Fruit fly (Drosophila melanogaster) whole organism, prepupa: Measurements from ENCODE around the gene Coq2.

Experiments used
- CG8319 ChIP-seq: fragments of 200-800 bp; sonication (Bioruptor generic); optimal IDR thresholded peaks from 3 replicates; lab custom pipeline; 2016; ENCODE audit warnings: missing biosample characterization, missing genetic modification characterization
- Ets21C ChIP-seq: fragments of 200-800 bp; sonication (Bioruptor generic); optimal IDR thresholded peaks from 3 replicates; lab custom pipeline; 2016; ENCODE audit warnings: missing biosample characterization, missing genetic modification characterization
- ss ChIP-seq, 2 experiments: fragments of 200-800 bp; sonication (Bioruptor generic); optimal IDR thresholded peaks; 2 replicates in 1 of 2; 3 replicates in 1 of 2; lab custom pipeline; 2017 to 2018; ENCODE audit warnings: mild to moderate bottlenecking in 2 of 2, missing biosample characterization in 2 of 2, missing genetic modification characterization in 2 of 2, moderate library complexity in 1 of 2

DNA sequence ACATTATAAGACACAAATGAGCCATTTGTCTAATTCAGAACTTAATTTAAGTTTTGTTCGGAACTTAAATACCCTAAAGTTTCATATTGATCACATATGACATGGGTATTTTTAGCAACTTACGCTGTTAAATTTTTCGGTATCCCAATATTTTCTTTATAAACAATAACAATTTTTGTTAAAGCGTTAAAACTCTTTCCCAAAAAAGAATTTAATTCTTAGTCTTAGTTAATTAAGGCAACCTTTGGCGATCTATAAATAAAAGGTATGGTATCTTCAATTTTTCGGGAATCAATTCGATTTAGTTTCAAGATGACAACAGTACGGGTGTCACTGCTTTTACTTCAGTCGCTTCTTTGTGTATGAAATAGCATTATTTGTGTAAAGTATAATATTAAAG is 25.4 kb downstream of the Coq2 start, which contains the start of gene CG31464:
- TF ChIP-seq CG8319 (no peak), ss (GFP tag; optimal IDR thresholded peaks at IDR 0.05; lab: Kevin White, UChicago) (no peak), Ets21C (GFP tag; lab: Kevin White, UChicago) (no peak)
